Fruit fly (Drosophila melanogaster) whole organism, larva: ENCODE measurements around the gene CG9121.

Experiments used
- noc ChIP-seq: fragments of 200-800 bp; sonication (Bioruptor generic); optimal IDR thresholded peaks from 3 replicates; lab custom pipeline; 2019; ENCODE audit warnings: missing biosample characterization, mild to moderate bottlenecking, missing genetic modification characterization, moderate library complexity

Gene CG9121

DNA sequence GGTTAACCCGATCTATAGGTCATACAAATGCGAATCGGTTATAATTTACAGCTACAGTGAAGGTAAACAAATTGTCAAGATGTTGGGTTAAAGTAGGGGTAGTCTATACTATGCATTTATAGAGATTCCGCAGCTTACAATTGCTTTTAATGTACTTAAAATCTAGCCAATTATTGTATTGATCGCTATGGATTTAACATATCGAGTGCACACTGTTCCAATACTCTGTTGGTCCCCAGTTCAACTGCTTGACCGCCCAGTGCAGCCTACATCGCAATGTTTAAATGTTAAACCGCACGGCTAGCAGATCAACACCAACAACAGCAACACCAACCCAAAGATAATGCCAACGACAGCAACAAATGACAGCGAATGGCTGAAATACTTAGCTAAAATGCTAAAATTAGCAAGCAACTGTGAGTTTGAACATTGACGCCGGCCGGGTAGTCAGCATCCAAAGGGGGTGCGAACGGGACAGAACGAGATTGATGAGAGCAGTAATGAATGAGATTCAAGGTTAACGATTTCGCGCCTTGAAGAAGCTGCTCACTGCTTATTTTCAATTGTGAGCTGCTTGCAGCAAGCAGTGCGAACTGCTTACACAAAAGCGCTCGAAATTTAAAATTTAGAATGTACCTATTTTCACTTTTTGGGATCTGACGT lies 49.8 kb downstream of the CG9121 start:
- no peak for TF ChIP-seq noc (tag; lab: Kevin White, UChicago)

- TF ChIP-seq noc (tag; lab: Kevin White, UChicago) = peak; percentile 87
Observed at dm6 chr2L:5000287-5000871, 50.5 kb downstream of the CG9121 start.

- peak; percentile 75 for TF ChIP-seq noc (tag; lab: Kevin White, UChicago)
Observed at dm6 chr2L:4999389-5000032, 51.4 kb downstream of the CG9121 start.

- TF ChIP-seq noc (tag; lab: Kevin White, UChicago) = no peak
Observed at dm6 chr2L:4998571-4999191, 52.2 kb downstream of the CG9121 start.

dm6 chr2L:4998260-4998560 lies 52.7 kb downstream of the CG9121 start:
- no peak for TF ChIP-seq noc (tag; lab: Kevin White, UChicago)
